Worm (Caenorhabditis elegans): ENCODE data around the gene T11B7.1.

- no peak for TF ChIP-seq unc-55 (GFP tag; optimal IDR thresholded peaks at IDR 0.05)
- peak; percentile 75 for TF ChIP-seq blmp-1 (tag; optimal IDR thresholded peaks at IDR 0.05; ENCODE audit: insufficient read depth)
- no peak for TF ChIP-seq lin-39 (tag; optimal IDR thresholded peaks at IDR 0.05)
- TF ChIP-seq ztf-4 (tag; optimal IDR thresholded peaks at IDR 0.05): no peak
- TF ChIP-seq ceh-82 (tag; optimal IDR thresholded peaks at IDR 0.05): no peak
- TF ChIP-seq dmd-4 (tag; optimal IDR thresholded peaks at IDR 0.05): no peak
- TF ChIP-seq gmeb-1 (tag; optimal IDR thresholded peaks at IDR 0.05): peak; percentile 11
- TF ChIP-seq fos-1 (tag; optimal IDR thresholded peaks at IDR 0.05): peak; percentile 93
- TF ChIP-seq snpc-4 (tag; optimal IDR thresholded peaks at IDR 0.05): peak; percentile 29
- peak; percentile 71 for TF ChIP-seq nhr-25 (tag; optimal IDR thresholded peaks at IDR 0.05)
- no peak for TF ChIP-seq lin-13 (GFP tag; optimal IDR thresholded peaks at IDR 0.05)
- TF ChIP-seq ama-1 (optimal IDR thresholded peaks at IDR 0.05): peak; percentile 35
- TF ChIP-seq ZK546.5 (tag; optimal IDR thresholded peaks at IDR 0.05): no peak
Observed at ce11 chrIV:8866092-8866491, 25.6 kb downstream of the T11B7.1 start.
